Worm (Caenorhabditis elegans): Measurements from ENCODE around the gene R13D11.10.
A peak's percentile ranks its signal among the peaks of the same experiment; 100 is the strongest.
"Not testable (repeated sequence)": the region's sequence is repeated elsewhere in the genome, so short reads cannot be mapped to it uniquely, and the experiment has no call there.

Gene R13D11.10

DNA sequence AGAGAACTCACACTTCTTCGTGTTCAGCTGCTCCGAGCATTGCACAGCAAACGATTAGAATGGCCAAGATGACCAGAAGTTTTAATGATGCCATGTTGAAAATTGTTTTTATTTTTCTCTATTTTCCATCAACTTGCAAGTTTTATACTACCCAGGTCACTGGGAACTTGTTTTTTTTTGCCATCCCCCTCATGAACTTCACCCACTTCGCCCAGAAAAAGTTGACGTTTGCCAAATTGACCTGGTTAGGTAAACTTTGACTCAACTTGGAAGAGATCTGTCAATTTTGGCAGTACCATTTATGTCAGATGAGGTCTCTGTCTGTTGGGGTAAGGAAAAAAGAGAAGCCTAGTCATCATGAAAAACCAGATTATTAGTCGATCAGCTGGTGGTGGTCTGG, at the start of gene R13D11.10:
Gene R13D11.10 (minus strand): TSS at position 101 of the 400 bp plus-strand sequence.
- no peak for TF ChIP-seq klf-2 (GFP tag; conservative IDR thresholded peaks at IDR 0.05)
- no peak for TF ChIP-seq T22C8.4 (GFP tag; IDR thresholded peaks at IDR 0.05)
- TF ChIP-seq ztf-29 (GFP tag; IDR thresholded peaks at IDR 0.05), result no peak
- no peak for TF ChIP-seq ref-1 (GFP tag; conservative IDR thresholded peaks at IDR 0.05)
- TF ChIP-seq flt-1 (GFP tag; IDR thresholded peaks at IDR 0.05), result no peak
- TF ChIP-seq med-1 (GFP tag; optimal IDR thresholded peaks at IDR 0.05; ENCODE audit: insufficient read depth), result no peak

DNA sequence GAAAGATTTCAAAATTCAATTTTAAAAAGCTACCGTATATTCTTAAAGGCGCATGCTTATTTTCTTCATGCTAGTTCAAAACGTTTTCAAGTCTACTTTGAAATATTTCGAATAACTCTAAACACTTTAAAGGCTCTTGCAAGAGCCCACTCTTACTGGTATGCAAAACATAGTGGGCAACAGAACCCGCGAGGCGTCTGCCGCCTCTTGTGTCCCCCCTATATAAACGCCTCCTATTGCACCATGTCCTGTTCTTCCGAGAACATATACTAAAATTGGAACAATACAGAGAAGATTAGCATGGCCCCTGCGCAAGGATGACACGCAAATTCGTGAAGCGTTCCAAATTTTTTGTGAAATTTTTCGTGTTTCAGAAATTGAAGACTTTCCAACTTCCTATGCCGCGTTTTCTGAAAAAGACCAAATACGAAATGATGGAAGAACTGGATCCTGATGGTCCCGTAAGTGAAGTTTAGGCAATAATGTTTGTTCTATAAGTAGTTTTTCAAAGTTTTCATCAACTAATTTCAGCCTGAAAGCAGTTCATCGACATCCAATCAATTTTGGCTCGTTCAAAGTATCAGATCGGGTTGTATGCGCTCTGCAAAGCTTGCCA, 45.9 kb upstream of the R13D11.10 start:
- no peak for TF ChIP-seq cog-1 (tag; optimal IDR thresholded peaks at IDR 0.05)
- 0 out of 2 replicates have a peak, but pooled peaks have one; percentile 17 for TF ChIP-seq ztf-29 (GFP tag; IDR thresholded peaks at IDR 0.05)
- TF ChIP-seq tab-1 (GFP tag; IDR thresholded peaks at IDR 0.05), result no peak
- no peak; the same call in 1 of the 2 replicates for TF ChIP-seq ref-1 (GFP tag; conservative IDR thresholded peaks at IDR 0.05)
- TF ChIP-seq med-1 (GFP tag; optimal IDR thresholded peaks at IDR 0.05; ENCODE audit: insufficient read depth), result no peak
- 0 out of 2 replicates have a peak, but pooled peaks have one; percentile 49 for TF ChIP-seq flt-1 (GFP tag; IDR thresholded peaks at IDR 0.05)

DNA sequence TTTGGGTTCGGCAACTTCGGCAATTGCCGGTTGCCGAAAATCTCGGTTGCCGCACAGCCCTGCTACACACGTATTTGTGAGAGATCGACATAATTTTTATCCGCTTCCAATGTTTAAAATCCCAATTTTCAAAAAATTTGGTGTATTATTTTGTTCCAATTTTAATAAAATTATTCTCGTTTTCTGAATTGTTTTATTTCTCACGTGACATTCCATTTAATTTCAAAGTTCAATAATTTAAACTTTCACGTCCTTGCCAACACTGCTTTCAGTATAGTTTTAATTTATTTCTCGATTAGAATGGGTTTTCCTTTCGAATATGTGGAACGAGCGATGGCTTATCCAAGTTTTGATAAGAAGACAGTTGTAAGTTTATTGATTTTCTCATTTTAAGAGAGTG, 43.5 kb upstream of the R13D11.10 start, which contains the start of gene K09C6.2:
Gene K09C6.2 (plus strand): TSS at position 301 of the 400 bp plus-strand sequence.
- TF ChIP-seq cog-1 (tag; optimal IDR thresholded peaks at IDR 0.05) (no peak), T22C8.4 (GFP tag; IDR thresholded peaks at IDR 0.05) (no peak), med-1 (GFP tag; optimal IDR thresholded peaks at IDR 0.05; ENCODE audit: insufficient read depth) (no peak), ztf-23 (GFP tag; IDR thresholded peaks at IDR 0.05) (no peak), ztf-29 (GFP tag; IDR thresholded peaks at IDR 0.05) (no peak), klf-2 (GFP tag; conservative IDR thresholded peaks at IDR 0.05) (no peak), tab-1 (GFP tag; IDR thresholded peaks at IDR 0.05) (no peak), ref-1 (GFP tag; conservative IDR thresholded peaks at IDR 0.05) (no peak), flt-1 (GFP tag; IDR thresholded peaks at IDR 0.05) (no peak)

DNA sequence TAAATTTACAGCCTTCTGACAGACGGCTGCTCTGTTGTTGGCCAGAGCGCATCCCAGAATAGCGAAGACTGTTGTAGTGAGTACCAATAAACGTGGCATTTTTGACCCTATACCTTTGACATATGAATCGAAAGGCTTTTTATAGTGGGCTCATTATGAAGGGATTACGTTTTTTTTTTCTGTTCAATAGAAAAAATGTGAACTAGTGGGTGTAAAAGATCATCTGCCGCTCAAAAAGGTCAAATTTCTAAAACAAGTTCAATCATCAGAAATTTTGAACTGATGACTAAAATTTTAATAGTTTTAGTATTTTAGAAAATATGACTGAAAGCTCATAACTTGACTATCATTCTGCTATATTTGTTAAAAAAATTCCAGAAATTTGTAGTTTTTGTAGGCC, 42.0 kb upstream of the R13D11.10 start, which contains the start of gene K09C6.9:
Gene K09C6.9 (minus strand): TSS at position 101 of the 400 bp plus-strand sequence.
- TF ChIP-seq ztf-23 (GFP tag; IDR thresholded peaks at IDR 0.05) (no peak), flt-1 (GFP tag; IDR thresholded peaks at IDR 0.05) (no peak), klf-2 (GFP tag; conservative IDR thresholded peaks at IDR 0.05) (no peak), ref-1 (GFP tag; conservative IDR thresholded peaks at IDR 0.05) (no peak), cog-1 (tag; optimal IDR thresholded peaks at IDR 0.05) (no peak), med-1 (GFP tag; optimal IDR thresholded peaks at IDR 0.05; ENCODE audit: insufficient read depth) (no peak), ztf-29 (GFP tag; IDR thresholded peaks at IDR 0.05) (no peak), tab-1 (GFP tag; IDR thresholded peaks at IDR 0.05) (no peak)

DNA sequence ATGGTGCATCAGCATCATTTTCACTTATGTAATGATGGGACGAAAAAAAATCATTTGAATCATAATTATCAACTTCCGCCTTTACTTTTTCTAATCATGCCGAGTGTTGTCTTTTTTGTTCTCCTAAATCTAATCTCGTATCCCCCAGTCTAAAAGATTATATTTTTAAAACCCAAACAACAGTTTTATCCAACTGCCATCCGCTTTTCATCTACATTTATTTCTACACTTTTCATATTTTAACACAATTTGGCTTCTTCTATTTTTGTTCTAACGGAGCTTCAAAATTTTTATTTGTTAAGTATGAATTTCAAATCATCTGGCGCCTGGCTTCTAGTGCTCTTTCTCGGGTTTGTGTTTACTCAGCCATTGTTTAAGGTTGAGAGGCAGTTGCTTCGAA, 39.2 kb upstream of the R13D11.10 start, which contains the start of gene K09C6.3:
Gene K09C6.3 (plus strand): TSS at position 301 of the 400 bp plus-strand sequence.
- TF ChIP-seq klf-2 (GFP tag; conservative IDR thresholded peaks at IDR 0.05), result no peak
- no peak for TF ChIP-seq ztf-23 (GFP tag; IDR thresholded peaks at IDR 0.05)
- no peak for TF ChIP-seq T22C8.4 (GFP tag; IDR thresholded peaks at IDR 0.05)
- no peak for TF ChIP-seq cog-1 (tag; optimal IDR thresholded peaks at IDR 0.05)
- no peak for TF ChIP-seq ref-1 (GFP tag; conservative IDR thresholded peaks at IDR 0.05)
- no peak for TF ChIP-seq ztf-29 (GFP tag; IDR thresholded peaks at IDR 0.05)
- TF ChIP-seq flt-1 (GFP tag; IDR thresholded peaks at IDR 0.05), result no peak
- TF ChIP-seq tab-1 (GFP tag; IDR thresholded peaks at IDR 0.05), result no peak
- TF ChIP-seq med-1 (GFP tag; optimal IDR thresholded peaks at IDR 0.05; ENCODE audit: insufficient read depth), result no peak

DNA sequence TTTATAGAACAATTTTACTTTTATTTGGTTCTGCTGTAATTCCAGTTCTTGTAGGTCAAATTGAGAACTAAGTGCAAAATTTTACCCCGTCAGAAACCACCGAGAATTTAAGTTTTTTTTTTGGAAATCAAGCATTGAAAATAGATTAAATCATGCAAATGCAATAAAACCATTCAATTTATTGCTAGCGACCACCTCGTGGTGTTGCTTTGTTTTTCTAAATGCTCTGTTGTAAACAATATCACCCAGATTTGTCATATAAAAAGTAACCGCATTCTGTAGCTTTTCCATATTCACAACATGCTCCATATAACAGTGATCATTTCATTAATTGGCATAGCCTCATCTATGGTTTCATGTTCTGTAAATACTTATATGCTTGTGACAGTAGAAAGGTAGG, 36.5 kb upstream of the R13D11.10 start, which contains the start of gene srbc-12:
Gene srbc-12 (plus strand): TSS at position 301 of the 400 bp plus-strand sequence.
- no peak for TF ChIP-seq ref-1 (GFP tag; conservative IDR thresholded peaks at IDR 0.05)
- no peak for TF ChIP-seq ztf-23 (GFP tag; IDR thresholded peaks at IDR 0.05)
- no peak for TF ChIP-seq klf-2 (GFP tag; conservative IDR thresholded peaks at IDR 0.05)
- TF ChIP-seq ztf-29 (GFP tag; IDR thresholded peaks at IDR 0.05), result no peak
- no peak for TF ChIP-seq tab-1 (GFP tag; IDR thresholded peaks at IDR 0.05)
- TF ChIP-seq med-1 (GFP tag; optimal IDR thresholded peaks at IDR 0.05; ENCODE audit: insufficient read depth), result no peak
- no peak for TF ChIP-seq flt-1 (GFP tag; IDR thresholded peaks at IDR 0.05)

DNA sequence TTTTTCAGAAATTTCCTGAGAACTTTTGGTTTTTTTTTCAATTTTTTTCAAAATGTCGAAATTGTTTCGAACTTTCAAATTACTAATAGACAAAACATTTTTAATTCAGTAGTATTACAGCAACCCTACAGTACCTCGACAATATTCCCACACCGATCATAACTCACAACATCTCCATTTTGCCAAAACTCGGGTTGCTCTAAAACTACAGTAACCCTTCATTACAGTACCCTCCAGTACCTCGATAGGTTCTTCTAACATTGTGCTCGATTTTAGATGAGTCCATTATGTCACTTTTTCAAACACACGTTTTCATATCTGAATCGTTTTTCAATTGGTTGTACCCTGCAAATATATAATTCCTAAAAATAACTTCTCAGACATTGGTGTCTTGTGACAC, 36.0 kb upstream of the R13D11.10 start:
- no peak for TF ChIP-seq ztf-23 (GFP tag; IDR thresholded peaks at IDR 0.05)
- no peak for TF ChIP-seq cog-1 (tag; optimal IDR thresholded peaks at IDR 0.05)
- TF ChIP-seq ref-1 (GFP tag; conservative IDR thresholded peaks at IDR 0.05), result no peak
- no peak for TF ChIP-seq klf-2 (GFP tag; conservative IDR thresholded peaks at IDR 0.05)
- TF ChIP-seq tab-1 (GFP tag; IDR thresholded peaks at IDR 0.05), result no peak
- no peak for TF ChIP-seq T22C8.4 (GFP tag; IDR thresholded peaks at IDR 0.05)
- no peak for TF ChIP-seq flt-1 (GFP tag; IDR thresholded peaks at IDR 0.05)
- no peak for TF ChIP-seq ztf-29 (GFP tag; IDR thresholded peaks at IDR 0.05)
- no peak for TF ChIP-seq med-1 (GFP tag; optimal IDR thresholded peaks at IDR 0.05; ENCODE audit: insufficient read depth)

DNA sequence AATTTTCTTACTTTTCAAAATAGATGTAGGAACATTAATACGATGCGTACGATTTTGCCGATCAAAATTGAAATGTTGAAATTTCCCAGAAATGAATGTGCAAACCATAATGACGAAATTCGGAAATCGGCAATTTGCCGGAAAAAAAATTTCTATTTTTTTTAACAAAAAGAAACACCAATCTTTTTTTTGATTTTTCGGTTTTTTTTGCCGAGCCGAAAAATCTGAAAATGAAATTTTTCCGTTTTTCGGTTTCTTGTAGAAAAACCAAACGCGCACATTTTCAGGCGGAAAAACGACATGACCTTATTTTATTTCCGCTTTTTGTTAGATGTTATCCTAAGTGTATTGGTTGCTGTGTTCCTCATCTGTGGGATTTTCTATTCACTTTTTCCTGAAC, 34.5 kb upstream of the R13D11.10 start, which contains the start of gene srbc-13:
Gene srbc-13 (plus strand): TSS at position 301 of the 400 bp plus-strand sequence.
- TF ChIP-seq flt-1 (GFP tag; IDR thresholded peaks at IDR 0.05) (no peak), ztf-29 (GFP tag; IDR thresholded peaks at IDR 0.05) (no peak), T22C8.4 (GFP tag; IDR thresholded peaks at IDR 0.05) (no peak), tab-1 (GFP tag; IDR thresholded peaks at IDR 0.05) (no peak), cog-1 (tag; optimal IDR thresholded peaks at IDR 0.05) (no peak), med-1 (GFP tag; optimal IDR thresholded peaks at IDR 0.05; ENCODE audit: insufficient read depth) (no peak), klf-2 (GFP tag; conservative IDR thresholded peaks at IDR 0.05) (no peak), ztf-23 (GFP tag; IDR thresholded peaks at IDR 0.05) (no peak), ref-1 (GFP tag; conservative IDR thresholded peaks at IDR 0.05) (no peak)

DNA sequence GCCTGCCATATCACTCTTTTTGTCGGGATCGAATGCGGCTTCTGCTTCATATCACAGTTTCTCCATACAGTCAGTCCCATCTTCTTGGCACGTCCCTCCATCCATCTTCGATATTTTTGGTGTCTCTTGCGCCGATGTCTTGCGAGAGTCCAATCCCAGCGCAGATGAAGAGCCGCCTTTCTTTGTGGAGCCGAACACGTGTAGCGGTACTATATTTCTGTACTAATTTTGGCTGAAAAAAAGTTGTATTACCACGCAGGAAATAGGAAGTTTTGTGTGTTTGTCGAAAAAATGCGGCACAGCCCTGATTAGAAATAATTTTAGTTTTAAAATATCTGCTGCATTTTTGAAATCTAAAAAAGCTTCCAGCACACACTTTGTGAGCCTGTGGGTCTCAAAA, 30.1 kb upstream of the R13D11.10 start, which contains the start of gene K09C6.8:
Gene K09C6.8 (minus strand): TSS at position 101 of the 400 bp plus-strand sequence.
- TF ChIP-seq cog-1 (tag; optimal IDR thresholded peaks at IDR 0.05); T22C8.4 (GFP tag; IDR thresholded peaks at IDR 0.05); ztf-23 (GFP tag; IDR thresholded peaks at IDR 0.05): not testable (repeated sequence)

Data from whole organism, midembryonic.